Worm (Caenorhabditis elegans) whole organism, mixed stage, embryonic: Measurements from ENCODE around the gene vab-19.

Experiments
- M03D4.4 ChIP-seq: sonication (generic microtip); optimal IDR thresholded peaks from 2 replicates; lab custom pipeline; 2017; ENCODE audit warnings: mild to moderate bottlenecking, missing genetic modification characterization, missing compliant biosample characterization
- cnd-1 ChIP-seq: fragments of 200-800 bp; sonication (Bioruptor generic); optimal IDR thresholded peaks from 2 replicates; lab custom pipeline; 2018; ENCODE audit warnings: mild to moderate bottlenecking, missing genetic modification characterization, missing compliant biosample characterization
- hlh-1 ChIP-seq: fragments of 150-350 bp; optimal IDR thresholded peaks from 2 replicates; lab custom pipeline; 2014; ENCODE audit warnings: missing biosample characterization, missing genetic modification reagents, missing genetic modification characterization
- lsy-2 ChIP-seq: fragments of 150-350 bp; optimal IDR thresholded peaks from 2 replicates; lab custom pipeline; 2014; ENCODE audit warnings: missing biosample characterization, missing genetic modification characterization
- mep-1 ChIP-seq: fragments of 150-350 bp; optimal IDR thresholded peaks from 2 replicates; lab custom pipeline; 2017; ENCODE audit warnings: missing biosample characterization, missing genetic modification reagents, missing genetic modification characterization, inconsistent platforms
- nhr-2 ChIP-seq: fragments of 150-350 bp; optimal IDR thresholded peaks from 2 replicates; lab custom pipeline; 2014; ENCODE audit warnings: missing biosample characterization, missing genetic modification characterization
- nhr-237 ChIP-seq: fragments of 150-350 bp; optimal IDR thresholded peaks from 2 replicates; lab custom pipeline; 2014; ENCODE audit warnings: missing biosample characterization, missing genetic modification characterization
- unc-62 ChIP-seq: fragments of 150-350 bp; optimal IDR thresholded peaks from 2 replicates; lab custom pipeline; 2014; ENCODE audit warnings: missing biosample characterization, missing genetic modification reagents, missing genetic modification characterization

- no peak for TF ChIP-seq nhr-2 (tag; lab: Kevin White, UChicago)
- no peak for TF ChIP-seq nhr-237 (tag; lab: Kevin White, UChicago)
- TF ChIP-seq cnd-1 (tag; lab: Kevin White, UChicago) = no peak
- no peak for TF ChIP-seq unc-62 (GFP tag; lab: Kevin White, UChicago)
- no peak for TF ChIP-seq mep-1 (tag; lab: Kevin White, UChicago)
- no peak for TF ChIP-seq hlh-1 (tag; lab: Kevin White, UChicago)
- TF ChIP-seq lsy-2 (tag; lab: Kevin White, UChicago) = no peak
- no peak for TF ChIP-seq M03D4.4 (tag; lab: Kevin White, UChicago)
These were observed 49.3 kb upstream of the vab-19 start, which contains the start of gene F16G10.11 for ce11 chrII:2393821-2394220.
